Fruit fly (Drosophila melanogaster) S2 (cell line): Measurements from ENCODE around the gene zyd.

Source experiments
- CG8478 ChIP-seq: fragments of >200 bp; optimal IDR thresholded peaks from 2 replicates; lab custom pipeline; 2018
- CTCF ChIP-seq, 2 experiments: fragments of >200 bp; optimal IDR thresholded peaks; 2 replicates each; lab custom pipeline; 2018

- TF ChIP-seq CTCF (optimal IDR thresholded peaks at IDR 0.05; lab: Kevin White, UChicago) (no peak), CG8478 (no peak)
Observed at dm6 chrX:23010651-23011050, 12.0 kb upstream of the zyd start.
